Fruit fly (Drosophila melanogaster) whole organism, wandering third instar larva: ENCODE measurements around the gene CG6271.

Experiments used
- Abd-B ChIP-seq: fragments of >200 bp; optimal IDR thresholded peaks from 2 replicates; lab custom pipeline; 2017; ENCODE audit warnings: missing biosample characterization, missing genetic modification characterization
- CG32264 ChIP-seq: fragments of 200-800 bp; sonication (Bioruptor generic); optimal IDR thresholded peaks from 2 replicates; lab custom pipeline; 2016; ENCODE audit warnings: missing biosample characterization, missing genetic modification characterization
- CrebA ChIP-seq: fragments of 200-800 bp; sonication (Bioruptor generic); optimal IDR thresholded peaks from 2 replicates; lab custom pipeline; 2016; ENCODE audit warnings: missing biosample characterization, mild to moderate bottlenecking, missing genetic modification characterization, borderline replicate concordance
- Dfd ChIP-seq: fragments of >200 bp; optimal IDR thresholded peaks from 2 replicates; lab custom pipeline; 2017; ENCODE audit warnings: missing biosample characterization, missing genetic modification characterization
- Dif ChIP-seq: fragments of 200-275, 200-300 bp; sonication (Bioruptor generic); optimal IDR thresholded peaks from 2 replicates; lab custom pipeline; 2018; ENCODE audit warnings: missing biosample characterization, missing genetic modification characterization; ENCODE audit not compliant: partially characterized antibody
- GATAd ChIP-seq: sonication (Bioruptor generic); optimal IDR thresholded peaks from 2 replicates; lab custom pipeline; 2016; ENCODE audit warnings: missing biosample characterization, missing genetic modification characterization
- HLH106 ChIP-seq: fragments of 200-800 bp; optimal IDR thresholded peaks from 3 replicates; lab custom pipeline; 2019; ENCODE audit warnings: missing biosample characterization, mild to moderate bottlenecking, missing genetic modification characterization, moderate library complexity
- Hnf4 ChIP-seq: fragments of 200-800 bp; sonication (Bioruptor generic); optimal IDR thresholded peaks from 2 replicates; lab custom pipeline; 2016; ENCODE audit warnings: missing biosample characterization, mild to moderate bottlenecking, missing genetic modification characterization
- Hr83 ChIP-seq: fragments of 200-300 bp; sonication (Bioruptor generic); optimal IDR thresholded peaks from 2 replicates; lab custom pipeline; 2016; ENCODE audit warnings: missing biosample characterization, mild to moderate bottlenecking, missing genetic modification characterization, moderate library complexity; ENCODE audit not compliant: poor library complexity, severe bottlenecking
- Myc ChIP-seq: fragments of >200 bp; optimal IDR thresholded peaks from 2 replicates; lab custom pipeline; 2017
- N ChIP-seq: fragments of >200 bp; optimal IDR thresholded peaks from 2 replicates; lab custom pipeline; 2018; ENCODE audit warnings: missing biosample characterization, missing external identifiers, missing genetic modification characterization
- Rel ChIP-seq, 2 experiments: fragments of 200-800 bp; sonication (Bioruptor generic) in 1 of 2; optimal IDR thresholded peaks; 2 replicates in 1 of 2; 3 replicates in 1 of 2; lab custom pipeline; 2016 to 2019; ENCODE audit warnings: mild to moderate bottlenecking in 2 of 2, missing biosample characterization in 2 of 2, missing genetic modification characterization in 2 of 2, moderate library complexity in 1 of 2
- Sp1 ChIP-seq: fragments of 200-800 bp; sonication (Bioruptor generic); optimal IDR thresholded peaks from 3 replicates; lab custom pipeline; 2019; ENCODE audit warnings: missing biosample characterization, mild to moderate bottlenecking, missing genetic modification characterization, moderate library complexity
- Vsx2 ChIP-seq: fragments of 200-300, 225-300 bp; sonication (Bioruptor generic); optimal IDR thresholded peaks from 2 replicates; lab custom pipeline; 2018; ENCODE audit warnings: missing biosample characterization, missing genetic modification characterization; ENCODE audit not compliant: partially characterized antibody
- brk ChIP-seq: fragments of 200-800 bp; sonication (Bioruptor generic); optimal IDR thresholded peaks from 2 replicates; lab custom pipeline; 2016; ENCODE audit warnings: missing biosample characterization, mild to moderate bottlenecking, missing genetic modification characterization
- dl ChIP-seq, 2 experiments: fragments of 175-275, 200-275 bp in 1 of 2; fragments of 200-275 bp in 1 of 2; sonication (Bioruptor generic); optimal IDR thresholded peaks; lab custom pipeline; 2018; ENCODE audit warnings: mild to moderate bottlenecking in 2 of 2, missing biosample characterization in 2 of 2, missing genetic modification characterization in 2 of 2, moderate library complexity in 2 of 2; ENCODE audit not compliant: partially characterized antibody in 2 of 2, insufficient read depth in 1 of 2
- dmrt93B ChIP-seq: fragments of 200-800 bp; sonication (Bioruptor generic); optimal IDR thresholded peaks from 2 replicates; lab custom pipeline; 2018; ENCODE audit warnings: missing biosample characterization, mild to moderate bottlenecking, missing genetic modification characterization
- dsf ChIP-seq: sonication (Bioruptor generic); optimal IDR thresholded peaks from 2 replicates; lab custom pipeline; 2016; ENCODE audit warnings: missing biosample characterization, missing genetic modification characterization, borderline replicate concordance
- ey ChIP-seq: fragments of 200-800 bp; sonication (Bioruptor generic); optimal IDR thresholded peaks from 2 replicates; lab custom pipeline; 2016; ENCODE audit warnings: missing biosample characterization, missing genetic modification characterization
- foxo ChIP-seq, 2 experiments: fragments of 200-800 bp; sonication (Bioruptor generic); optimal IDR thresholded peaks; 2 replicates in 1 of 2; 3 replicates in 1 of 2; lab custom pipeline; 2016 to 2017; ENCODE audit warnings: missing biosample characterization in 2 of 2, missing genetic modification characterization in 2 of 2
- fru ChIP-seq: fragments of 200-800 bp; sonication (Bioruptor generic); optimal IDR thresholded peaks from 3 replicates; lab custom pipeline; 2016; ENCODE audit warnings: missing biosample characterization, mild to moderate bottlenecking, missing genetic modification characterization
- h ChIP-seq: fragments of 200-800 bp; sonication (Bioruptor generic); optimal IDR thresholded peaks from 3 replicates; lab custom pipeline; 2016; ENCODE audit warnings: missing biosample characterization, mild to moderate bottlenecking, missing genetic modification characterization
- jim ChIP-seq: fragments of 175-275, 200-325 bp; sonication (Bioruptor generic); optimal IDR thresholded peaks from 2 replicates; lab custom pipeline; 2016; ENCODE audit warnings: missing biosample characterization, mild to moderate bottlenecking, missing genetic modification characterization
- pan ChIP-seq: fragments of >200 bp; optimal IDR thresholded peaks from 2 replicates; lab custom pipeline; 2017
- psq ChIP-seq: fragments of 200-800 bp; sonication (Bioruptor generic); optimal IDR thresholded peaks from 3 replicates; lab custom pipeline; 2017; ENCODE audit warnings: missing biosample characterization, mild to moderate bottlenecking, missing genetic modification characterization, moderate library complexity
- rgr ChIP-seq: fragments of 200-800 bp; sonication (Bioruptor generic); optimal IDR thresholded peaks from 3 replicates; lab custom pipeline; 2016; ENCODE audit warnings: missing biosample characterization, mild to moderate bottlenecking, missing genetic modification characterization
- sage ChIP-seq: fragments of 200-800 bp; sonication (Bioruptor generic); optimal IDR thresholded peaks from 2 replicates; lab custom pipeline; 2016; ENCODE audit warnings: missing biosample characterization, mild to moderate bottlenecking, missing genetic modification characterization
- sv ChIP-seq: fragments of 200-800 bp; sonication (Bioruptor generic); optimal IDR thresholded peaks from 3 replicates; lab custom pipeline; 2016; ENCODE audit warnings: missing biosample characterization, missing genetic modification characterization
- tai ChIP-seq: sonication (Bioruptor generic); optimal IDR thresholded peaks from 2 replicates; lab custom pipeline; 2016; ENCODE audit warnings: missing biosample characterization, missing genetic modification characterization
- usp ChIP-seq: fragments of >200 bp; optimal IDR thresholded peaks from 2 replicates; lab custom pipeline; 2017; ENCODE audit warnings: missing biosample characterization, missing genetic modification characterization
- woc ChIP-seq: sonication (Bioruptor generic); optimal IDR thresholded peaks from 2 replicates; lab custom pipeline; 2016; ENCODE audit warnings: missing biosample characterization, mild to moderate bottlenecking, missing genetic modification characterization

Gene CG6271

dm6 chr3R:27040044-27040443 lies 14.1 kb upstream of the CG6271 start:
- TF ChIP-seq sage (GFP tag; lab: Kevin White, UChicago) (no peak), dsf (GFP tag; lab: Kevin White, UChicago) (no peak), Dif (GFP tag; lab: Kevin White, UChicago) (no peak)

DNA sequence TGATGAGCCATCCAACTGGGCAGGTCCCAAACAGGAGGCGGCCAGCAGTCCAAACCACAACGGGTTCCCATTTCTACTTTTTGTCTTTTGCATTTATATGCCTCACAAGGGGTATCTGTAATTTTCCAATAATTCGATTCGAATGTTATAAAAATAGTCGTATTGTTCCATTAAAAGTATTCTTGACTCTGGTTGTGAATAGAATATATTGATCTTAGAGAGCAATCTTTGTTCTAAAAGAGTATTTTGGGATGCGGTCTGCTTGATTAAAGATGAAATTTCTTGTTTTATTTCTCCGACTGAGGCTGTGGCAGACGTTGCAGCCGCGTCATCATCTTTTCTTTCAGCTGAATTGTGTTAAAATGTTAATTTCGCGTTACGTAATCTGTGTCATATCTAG lies 8.0 kb upstream of the CG6271 start:
- TF ChIP-seq Rel (GFP tag; optimal IDR thresholded peaks at IDR 0.05; lab: Kevin White, UChicago) (no peak), Rel (tag; optimal IDR thresholded peaks at IDR 0.05; lab: Kevin White, UChicago) (no peak), psq (GFP tag; lab: Kevin White, UChicago) (no peak), Abd-B (GFP tag; lab: Kevin White, UChicago) (no peak), Dif (GFP tag; lab: Kevin White, UChicago) (no peak), foxo (GFP tag; optimal IDR thresholded peaks at IDR 0.05; lab: Kevin White, UChicago) (no peak), h (GFP tag; lab: Kevin White, UChicago) (no peak), brk (GFP tag; lab: Kevin White, UChicago) (no peak), Sp1 (GFP tag; lab: Kevin White, UChicago) (no peak), CG32264 (GFP tag; lab: Kevin White, UChicago) (no peak), woc (GFP tag; lab: Kevin White, UChicago) (no peak), Dfd (no peak), dmrt93B (GFP tag; lab: Kevin White, UChicago) (no peak), usp (no peak), Hr83 (GFP tag; lab: Kevin White, UChicago) (no peak), dsf (GFP tag; lab: Kevin White, UChicago) (no peak), sv (no peak)

DNA sequence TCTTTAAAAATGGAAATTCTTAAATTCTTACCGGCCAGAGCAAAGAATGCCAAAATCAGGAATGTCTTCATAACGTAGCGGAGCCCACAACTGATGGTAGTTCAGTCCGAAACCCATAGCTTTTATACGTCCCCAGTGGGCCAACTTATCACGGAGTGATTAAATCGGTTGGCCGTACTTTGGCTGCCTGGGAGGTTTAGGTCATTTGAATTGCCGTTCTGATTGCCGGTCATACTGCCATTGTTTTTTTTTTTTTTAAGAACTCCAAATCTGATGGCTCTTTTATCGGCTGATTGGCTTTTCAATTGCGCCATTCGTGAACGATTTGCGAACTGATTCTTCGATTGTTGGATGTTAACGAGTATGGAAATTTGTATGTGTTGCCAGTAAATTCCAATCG lies 2.8 kb downstream of the CG6271 start, which contains the start of gene CG6277:
CG6277 (minus strand) TSS at position 101 of the 400 bp plus-strand sequence.
- TF ChIP-seq HLH106 (tag; lab: Kevin White, UChicago), result no peak
- no peak for TF ChIP-seq Vsx2 (GFP tag; lab: Kevin White, UChicago)
- TF ChIP-seq dmrt93B (GFP tag; lab: Kevin White, UChicago), result no peak
- no peak for TF ChIP-seq N
- no peak for TF ChIP-seq fru (GFP tag; lab: Kevin White, UChicago)
- TF ChIP-seq pan (lab: Kevin White, UChicago), result no peak
- no peak for TF ChIP-seq Dif (GFP tag; lab: Kevin White, UChicago)
- no peak for TF ChIP-seq foxo (GFP tag; optimal IDR thresholded peaks at IDR 0.05; lab: Kevin White, UChicago)

DNA sequence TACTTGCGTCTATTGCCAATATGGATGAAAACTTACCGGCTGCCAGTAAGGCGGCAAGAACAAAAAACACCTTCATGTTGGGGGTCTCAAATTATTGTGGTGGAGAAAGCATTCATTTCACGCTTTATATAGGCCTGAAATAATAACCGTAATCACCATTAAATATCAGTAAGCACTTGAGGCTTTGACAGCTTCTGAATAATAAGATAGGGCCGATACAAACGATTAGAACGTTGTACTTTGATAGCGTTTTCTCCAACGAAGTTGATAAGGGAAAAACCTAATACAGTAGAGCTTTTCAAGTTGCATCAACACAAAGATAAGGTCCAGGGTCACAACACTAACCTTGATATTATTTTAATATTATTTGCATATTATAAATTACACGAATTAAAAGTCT lies 4.6 kb downstream of the CG6271 start, which contains the start of gene CG6283:
CG6283 (minus strand) TSS at position 101 of the 400 bp plus-strand sequence.
- TF ChIP-seq rgr (no peak), N (no peak), ey (GFP tag; lab: Kevin White, UChicago) (no peak), Hnf4 (no peak), woc (GFP tag; lab: Kevin White, UChicago) (no peak), Hr83 (GFP tag; lab: Kevin White, UChicago) (no peak), dmrt93B (GFP tag; lab: Kevin White, UChicago) (no peak), HLH106 (tag; lab: Kevin White, UChicago) (no peak), dsf (GFP tag; lab: Kevin White, UChicago) (no peak), jim (GFP tag; lab: Kevin White, UChicago) (no peak), foxo (GFP tag; optimal IDR thresholded peaks at IDR 0.05; lab: Kevin White, UChicago) (no peak), Rel (GFP tag; optimal IDR thresholded peaks at IDR 0.05; lab: Kevin White, UChicago) (no peak), Rel (tag; optimal IDR thresholded peaks at IDR 0.05; lab: Kevin White, UChicago) (no peak), CrebA (GFP tag; lab: Kevin White, UChicago) (no peak), dl (GFP tag; optimal IDR thresholded peaks at IDR 0.05; lab: Kevin White, UChicago; ENCODE audit: insufficient read depth in 1 of 2, partially characterized antibody in 2 of 2) (no peak), sv (no peak), psq (GFP tag; lab: Kevin White, UChicago) (no peak), tai (no peak), GATAd (no peak), Myc (lab: Kevin White, UChicago) (no peak), fru (GFP tag; lab: Kevin White, UChicago) (no peak)
